Fruit fly (Drosophila melanogaster): Measurements from ENCODE around the gene pasha.

The pasha gene

DNA sequence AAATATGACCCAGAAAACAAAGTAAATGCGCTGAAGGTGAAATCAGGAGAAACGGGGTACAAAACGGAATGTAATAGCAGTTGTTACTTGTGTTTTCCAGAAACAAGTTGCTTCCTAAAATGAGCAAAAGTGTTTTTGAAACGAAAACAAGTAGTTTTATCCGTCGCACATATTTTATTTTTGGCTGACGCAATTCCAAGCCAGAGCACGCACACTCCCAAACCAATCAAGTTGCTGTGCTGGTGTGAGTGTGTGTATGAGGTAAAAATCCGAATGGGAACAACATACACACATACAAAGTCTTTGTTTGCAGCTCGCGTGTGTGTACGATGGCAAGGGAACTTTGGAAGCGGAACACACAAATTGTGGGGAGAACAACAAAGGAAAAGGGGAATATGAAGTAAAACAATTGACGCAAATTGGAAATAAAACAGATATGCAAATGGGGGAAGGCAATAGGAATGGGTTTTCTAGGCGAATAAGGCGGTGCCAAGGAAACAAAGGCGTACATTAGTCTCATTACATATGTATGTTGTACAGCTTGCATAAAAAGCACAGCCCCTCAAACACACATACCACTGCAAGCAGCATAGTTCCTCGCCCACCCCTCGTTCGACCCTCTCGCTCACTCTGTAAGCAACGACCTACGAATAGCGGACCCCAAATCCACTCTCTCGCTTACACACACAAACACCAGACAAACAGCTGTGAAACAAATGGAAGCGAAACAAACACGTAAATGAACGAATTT is 9.2 kb upstream of the pasha start (continued):
- TF ChIP-seq salr (GFP tag; optimal IDR thresholded peaks at IDR 0.05), result no peak
- TF ChIP-seq Ets21C (GFP tag; optimal IDR thresholded peaks at IDR 0.05), result no peak
- TF ChIP-seq lz (GFP tag; optimal IDR thresholded peaks at IDR 0.05), result no peak
- TF ChIP-seq CG11902 (GFP tag; optimal IDR thresholded peaks at IDR 0.05), result no peak
- TF ChIP-seq Sox102F (GFP tag; optimal IDR thresholded peaks at IDR 0.05), result no peak
- TF ChIP-seq acj6 (GFP tag; optimal IDR thresholded peaks at IDR 0.05), result no peak
- TF ChIP-seq dac (GFP tag; optimal IDR thresholded peaks at IDR 0.05), result no peak
- no peak for TF ChIP-seq CG34406 (GFP tag; optimal IDR thresholded peaks at IDR 0.05)
- TF ChIP-seq CG3919 (GFP tag; optimal IDR thresholded peaks at IDR 0.05), result no peak
- TF ChIP-seq CG6854 (GFP tag; optimal IDR thresholded peaks at IDR 0.05), result no peak
- TF ChIP-seq Sox14 (GFP tag; optimal IDR thresholded peaks at IDR 0.05), result peak; percentile 95
- no peak for TF ChIP-seq CG8119 (GFP tag; IDR thresholded peaks at IDR 0.05)
- TF ChIP-seq Eip75B (GFP tag; optimal IDR thresholded peaks at IDR 0.05), result no peak
- no peak for TF ChIP-seq topi (GFP tag; optimal IDR thresholded peaks at IDR 0.05)
- no peak for TF ChIP-seq spab (GFP tag; optimal IDR thresholded peaks at IDR 0.05)
- TF ChIP-seq CG32006 (GFP tag; optimal IDR thresholded peaks at IDR 0.05), result peak; percentile 3
- no peak for TF ChIP-seq Sox15 (GFP tag; optimal IDR thresholded peaks at IDR 0.05)
- TF ChIP-seq CG11762 (GFP tag; optimal IDR thresholded peaks at IDR 0.05; ENCODE audit: insufficient read depth), result no peak
- no peak for TF ChIP-seq Hr38 (GFP tag; optimal IDR thresholded peaks at IDR 0.05)
- no peak for TF ChIP-seq Hr39 (GFP tag; optimal IDR thresholded peaks at IDR 0.05)
- peak; percentile 44 for TF ChIP-seq Lpt (GFP tag; optimal IDR thresholded peaks at IDR 0.05)
- no peak for TF ChIP-seq CG8319 (GFP tag; optimal IDR thresholded peaks at IDR 0.05)
- TF ChIP-seq Eip78C (GFP tag), result peak; percentile 72
- TF ChIP-seq esn (GFP tag; optimal IDR thresholded peaks at IDR 0.05), result no peak
- no peak for TF ChIP-seq pdm3 (GFP tag; optimal IDR thresholded peaks at IDR 0.05)
- peak; percentile 55 for TF ChIP-seq CG9139 (GFP tag; optimal IDR thresholded peaks at IDR 0.05)
- TF ChIP-seq CG16779 (tag; optimal IDR thresholded peaks at IDR 0.05), result no peak
- no peak for TF ChIP-seq Hr4 (GFP tag; optimal IDR thresholded peaks at IDR 0.05)
- TF ChIP-seq achi (GFP tag; optimal IDR thresholded peaks at IDR 0.05), result no peak
- no peak for TF ChIP-seq CG11294 (GFP tag; IDR thresholded peaks at IDR 0.05)
- TF ChIP-seq CG6808 (GFP tag; optimal IDR thresholded peaks at IDR 0.05), result peak; percentile 25
- no peak for TF ChIP-seq fd85E (GFP tag; optimal IDR thresholded peaks at IDR 0.05)
- no peak for TF ChIP-seq CG4318 (GFP tag; optimal IDR thresholded peaks at IDR 0.05)
- peak; percentile 87 for TF ChIP-seq vri (GFP tag; optimal IDR thresholded peaks at IDR 0.05)
- peak; percentile 91 for TF ChIP-seq fkh (GFP tag; optimal IDR thresholded peaks at IDR 0.05)
- peak; percentile 14 for TF ChIP-seq net (GFP tag; optimal IDR thresholded peaks at IDR 0.05)
- TF ChIP-seq CG7368 (GFP tag; optimal IDR thresholded peaks at IDR 0.05), result no peak
- TF ChIP-seq Gug (GFP tag; IDR thresholded peaks at IDR 0.05), result no peak
- TF ChIP-seq dsx (GFP tag; optimal IDR thresholded peaks at IDR 0.05; ENCODE audit: poor library complexity, severe bottlenecking), result peak; percentile 47
- no peak for TF ChIP-seq CG6792 (GFP tag; optimal IDR thresholded peaks at IDR 0.05)
- TF ChIP-seq CG10631 (GFP tag; optimal IDR thresholded peaks at IDR 0.05), result no peak
- no peak for TF ChIP-seq eg (GFP tag; IDR thresholded peaks at IDR 0.05)
- peak; percentile 98 for TF ChIP-seq CG6276 (GFP tag; optimal IDR thresholded peaks at IDR 0.05)
- peak; percentile 72 for TF ChIP-seq svp (GFP tag)

Measured in whole organism, prepupa.